Fruit fly (Drosophila melanogaster) whole organism, embryonic: ENCODE results near the gene Ipo9.
A peak's percentile ranks its signal among the peaks of the same experiment; 100 is the strongest.

Experiments used
- CG10543 ChIP-seq: fragments of 200-800 bp; sonication (Bioruptor generic); optimal IDR thresholded peaks from 3 replicates; lab custom pipeline; 2017; ENCODE audit warnings: missing biosample characterization, mild to moderate bottlenecking, missing genetic modification characterization, moderate library complexity
- CG11247 ChIP-seq: fragments of 200-800 bp; sonication (Bioruptor generic); IDR thresholded peaks from 2 replicates; pipeline ENCODE4 v1.3.6; 2022; ENCODE audit warnings: missing biosample characterization, missing genetic modification characterization
- CG15514 ChIP-seq: fragments of 200-800 bp; sonication (Bioruptor generic); optimal IDR thresholded peaks from 3 replicates; lab custom pipeline; 2017; ENCODE audit warnings: missing biosample characterization, missing genetic modification characterization, mild to moderate bottlenecking, moderate library complexity, missing genetic modification reagents
- CG4424 ChIP-seq: fragments of 200-800 bp; sonication (Bioruptor generic); optimal IDR thresholded peaks from 3 replicates; lab custom pipeline; 2016; ENCODE audit warnings: missing biosample characterization, missing genetic modification characterization
- CG6272 ChIP-seq: fragments of 200-800 bp; sonication (Bioruptor generic); IDR thresholded peaks from 2 replicates; pipeline ENCODE4 v1.3.6; 2022; ENCODE audit warnings: missing biosample characterization, missing genetic modification characterization
- CG6683 ChIP-seq: fragments of 200-800 bp; sonication (Bioruptor generic); optimal IDR thresholded peaks from 2 replicates; lab custom pipeline; 2017; ENCODE audit warnings: missing biosample characterization, mild to moderate bottlenecking, missing genetic modification characterization, missing genetic modification reagents
- CG8924 ChIP-seq: fragments of 200-800 bp; optimal IDR thresholded peaks from 3 replicates; lab custom pipeline; 2019; ENCODE audit warnings: missing biosample characterization, mild to moderate bottlenecking, missing genetic modification characterization, moderate library complexity
- CTCF ChIP-seq: fragments of 200-800 bp; sonication (Bioruptor generic); optimal IDR thresholded peaks from 2 replicates; lab custom pipeline; 2017; ENCODE audit warnings: missing biosample characterization, mild to moderate bottlenecking, missing genetic modification characterization, moderate library complexity
- CkIIα-i1 ChIP-seq: fragments of 200-800 bp; sonication (Bioruptor generic); IDR thresholded peaks from 2 replicates; pipeline ENCODE4 v1.3.6; 2022; ENCODE audit warnings: missing biosample characterization, missing genetic modification characterization
- HmgZ ChIP-seq: fragments of 200-800 bp; sonication (Bioruptor generic); optimal IDR thresholded peaks from 2 replicates; lab custom pipeline; 2018; ENCODE audit warnings: missing biosample characterization, mild to moderate bottlenecking, missing genetic modification characterization
- Lpt ChIP-seq: fragments of >200 bp; optimal IDR thresholded peaks from 2 replicates; lab custom pipeline; 2018; ENCODE audit warnings: missing biosample characterization, missing genetic modification characterization
- Mes4 ChIP-seq: fragments of 200-800 bp; sonication (Bioruptor generic); optimal IDR thresholded peaks from 2 replicates; lab custom pipeline; 2016; ENCODE audit warnings: missing biosample characterization, missing genetic modification characterization
- odd ChIP-seq: fragments of 200-800 bp; sonication (Bioruptor generic); optimal IDR thresholded peaks from 2 replicates; lab custom pipeline; 2017; ENCODE audit warnings: missing biosample characterization, mild to moderate bottlenecking, missing genetic modification characterization

DNA sequence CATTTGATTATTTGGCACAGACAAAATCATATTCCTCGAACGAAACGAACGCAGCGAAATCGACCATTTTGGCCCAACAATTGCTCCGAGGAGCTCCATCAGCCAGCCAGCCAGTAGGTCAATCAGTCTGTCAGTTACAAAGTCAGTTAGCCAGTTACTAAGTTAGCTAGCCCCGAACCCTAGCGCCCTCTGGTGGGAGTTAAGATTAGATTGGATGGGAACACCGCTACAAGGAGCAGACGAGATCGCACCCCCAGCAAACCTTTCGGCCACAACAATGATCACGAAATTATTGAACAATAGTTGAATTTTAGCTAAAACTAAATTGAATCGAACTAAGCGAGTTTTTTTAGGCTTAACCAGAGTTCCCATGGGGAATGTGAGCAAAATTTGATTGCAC, 18.4 kb upstream of the Ipo9 start:
- peak; percentile 60 for TF ChIP-seq CTCF (GFP tag; lab: Kevin White, UChicago)
- no peak for TF ChIP-seq odd (GFP tag; lab: Kevin White, UChicago)
- TF ChIP-seq CG15514 (GFP tag; lab: Kevin White, UChicago), result no peak
- no peak for TF ChIP-seq Lpt (GFP tag; lab: Kevin White, UChicago)
- TF ChIP-seq CG10543 (GFP tag; lab: Kevin White, UChicago), result no peak
- TF ChIP-seq CG8924, result no peak
- TF ChIP-seq CkIIα-i1 (GFP tag; lab: Robert Waterston, UW), result no peak
- no peak for TF ChIP-seq CG11247
- no peak for TF ChIP-seq CG6683 (GFP tag; lab: Kevin White, UChicago)
- no peak for TF ChIP-seq CG6272 (GFP tag; lab: Robert Waterston, UW)
- no peak for TF ChIP-seq CG4424
- TF ChIP-seq HmgZ, result no peak
- TF ChIP-seq Mes4, result no peak
